Worm (Caenorhabditis elegans) whole organism, midembryonic: Measurements from ENCODE around the gene srab-8.

ENCODE experiments used
- T22C8.4 ChIP-seq: fragments of 200-800 bp; sonication (Bioruptor generic); IDR thresholded peaks from 2 replicates; pipeline ENCODE4 v1.3.6; 2022; ENCODE audit warnings: missing genetic modification characterization, missing compliant biosample characterization
- flt-1 ChIP-seq: fragments of 200-800 bp; sonication (Bioruptor generic); IDR thresholded peaks from 2 replicates; pipeline ENCODE4 v1.3.6; 2022; ENCODE audit warnings: missing genetic modification characterization, missing compliant biosample characterization
- klf-2 ChIP-seq: fragments of 200-800 bp; sonication (Bioruptor generic); conservative IDR thresholded peaks from 2 replicates; pipeline ENCODE4 v1.3.6; 2022; ENCODE audit warnings: missing genetic modification reagents, missing genetic modification characterization, missing compliant biosample characterization
- med-1 ChIP-seq: sonication (generic microtip); optimal IDR thresholded peaks from 2 replicates; lab custom pipeline; 2017; ENCODE audit warnings: missing genetic modification characterization, mild to moderate bottlenecking, missing compliant biosample characterization, antibody characterized with exemption, missing genetic modification reagents; ENCODE audit not compliant: insufficient read depth
- ztf-29 ChIP-seq: fragments of 200-800 bp; sonication (Bioruptor generic); IDR thresholded peaks from 2 replicates; pipeline ENCODE4 v1.3.6; 2022; ENCODE audit warnings: missing genetic modification reagents, missing genetic modification characterization, missing compliant biosample characterization

ce11 chrV:3194952-3195450, 18.7 kb downstream of the srab-8 start, which contains the start of gene Y73C8B.2:
- TF ChIP-seq med-1 (no peak), klf-2 (GFP tag; lab: Robert Waterston, UW) (no peak), flt-1 (GFP tag; lab: Robert Waterston, UW) (no peak; the same call in 1 of the 2 replicates), ztf-29 (no peak), T22C8.4 (GFP tag; lab: Robert Waterston, UW) (no peak)
